Fruit fly (Drosophila melanogaster): Measurements from ENCODE around the gene kud.
A peak's percentile ranks its signal among the peaks of the same experiment; 100 is the strongest.

- no peak for TF ChIP-seq CG16779 (tag; optimal IDR thresholded peaks at IDR 0.05)
- no peak for TF ChIP-seq acj6 (GFP tag; optimal IDR thresholded peaks at IDR 0.05)
- no peak for TF ChIP-seq Hr39 (GFP tag; optimal IDR thresholded peaks at IDR 0.05)
- TF ChIP-seq eg (GFP tag; IDR thresholded peaks at IDR 0.05) = no peak
- no peak for TF ChIP-seq spab (GFP tag; optimal IDR thresholded peaks at IDR 0.05)
- TF ChIP-seq CG8319 (GFP tag; optimal IDR thresholded peaks at IDR 0.05) = no peak
- TF ChIP-seq OdsH (GFP tag; optimal IDR thresholded peaks at IDR 0.05) = no peak
- no peak for TF ChIP-seq CG4318 (GFP tag; optimal IDR thresholded peaks at IDR 0.05)
- TF ChIP-seq fd59A (GFP tag; optimal IDR thresholded peaks at IDR 0.05) = no peak
- TF ChIP-seq Lpt (GFP tag; optimal IDR thresholded peaks at IDR 0.05) = no peak
- TF ChIP-seq Ets21C (GFP tag; optimal IDR thresholded peaks at IDR 0.05) = no peak
- peak; percentile 32 for TF ChIP-seq pdm3 (GFP tag; optimal IDR thresholded peaks at IDR 0.05)
Observed at dm6 chr3L:16884037-16884436, 39.2 kb upstream of the kud start.
